Fruit fly (Drosophila melanogaster) whole organism, embryonic: ENCODE data around the gene CG14020.

ENCODE experiments used
- Atf3 ChIP-seq: fragments of 200-800 bp; sonication (Bioruptor generic); optimal IDR thresholded peaks from 3 replicates; lab custom pipeline; 2016; ENCODE audit warnings: missing biosample characterization, missing genetic modification characterization
- B-H2 ChIP-seq: fragments of 200-800 bp; sonication (Bioruptor generic); optimal IDR thresholded peaks from 2 replicates; lab custom pipeline; 2018; ENCODE audit warnings: missing biosample characterization, mild to moderate bottlenecking, missing genetic modification characterization
- C15 ChIP-seq: fragments of 200-800 bp; sonication (Bioruptor generic); IDR thresholded peaks from 3 replicates; pipeline ENCODE4 v1.3.6; 2022; ENCODE audit warnings: missing biosample characterization, missing genetic modification characterization
- CG10209 ChIP-seq: fragments of 200-800 bp; sonication (Bioruptor generic); optimal IDR thresholded peaks from 3 replicates; lab custom pipeline; 2017; ENCODE audit warnings: missing biosample characterization, mild to moderate bottlenecking, missing genetic modification characterization, missing genetic modification reagents
- CG10543 ChIP-seq: fragments of 200-800 bp; sonication (Bioruptor generic); optimal IDR thresholded peaks from 3 replicates; lab custom pipeline; 2017; ENCODE audit warnings: missing biosample characterization, mild to moderate bottlenecking, missing genetic modification characterization, moderate library complexity
- CG11723 ChIP-seq: fragments of 200-800 bp; sonication (Bioruptor generic); optimal IDR thresholded peaks from 2 replicates; lab custom pipeline; 2017; ENCODE audit warnings: missing biosample characterization, mild to moderate bottlenecking, missing genetic modification characterization
- CG12071 ChIP-seq: fragments of 200-800 bp; sonication (Bioruptor generic); optimal IDR thresholded peaks from 3 replicates; lab custom pipeline; 2018; ENCODE audit warnings: missing biosample characterization, mild to moderate bottlenecking, missing genetic modification characterization
- CG12104 ChIP-seq: fragments of 200-800 bp; sonication (Bioruptor generic); optimal IDR thresholded peaks from 3 replicates; lab custom pipeline; 2016; ENCODE audit warnings: missing biosample characterization, missing genetic modification characterization
- CG12155 ChIP-seq: fragments of 200-800 bp; sonication (Bioruptor generic); optimal IDR thresholded peaks from 3 replicates; lab custom pipeline; 2016; ENCODE audit warnings: missing biosample characterization, missing genetic modification characterization
- CG12391 ChIP-seq: fragments of 200-800 bp; sonication (Bioruptor generic); optimal IDR thresholded peaks from 3 replicates; lab custom pipeline; 2018; ENCODE audit warnings: missing biosample characterization, mild to moderate bottlenecking, missing genetic modification characterization, moderate library complexity
- CG14050 ChIP-seq: fragments of 200-800 bp; sonication (Bioruptor generic); IDR thresholded peaks from 3 replicates; pipeline ENCODE4 v1.3.6; 2022; ENCODE audit warnings: missing biosample characterization, missing genetic modification characterization
- CG14860 ChIP-seq: fragments of 200-800 bp; sonication (Bioruptor generic); IDR thresholded peaks from 3 replicates; pipeline ENCODE4 v1.3.6; 2022; ENCODE audit warnings: missing biosample characterization, missing genetic modification characterization; ENCODE audit not compliant: partially characterized antibody
- CG16815 ChIP-seq: fragments of 200-800 bp; sonication (Bioruptor generic); optimal IDR thresholded peaks from 3 replicates; lab custom pipeline; 2017; ENCODE audit warnings: missing biosample characterization, mild to moderate bottlenecking, missing genetic modification characterization
- CG17328 ChIP-seq: fragments of 200-800 bp; sonication (Bioruptor generic); IDR thresholded peaks from 2 replicates; pipeline ENCODE4 v1.3.6; 2022; ENCODE audit warnings: missing biosample characterization, missing genetic modification characterization
- CG18764 ChIP-seq: fragments of 200-800 bp; sonication (Bioruptor generic); optimal IDR thresholded peaks from 3 replicates; lab custom pipeline; 2016; ENCODE audit warnings: missing biosample characterization, missing genetic modification characterization
- CG2120 ChIP-seq: fragments of 200-800 bp; sonication (Bioruptor generic); optimal IDR thresholded peaks from 3 replicates; lab custom pipeline; 2016; ENCODE audit warnings: missing biosample characterization, missing genetic modification characterization
- CG34224 ChIP-seq: fragments of 200-800 bp; sonication (Bioruptor generic); IDR thresholded peaks from 3 replicates; pipeline ENCODE4 v1.3.6; 2022; ENCODE audit warnings: missing biosample characterization, missing genetic modification characterization; ENCODE audit not compliant: partially characterized antibody
- CG4328 ChIP-seq: fragments of 200-800 bp; sonication (Bioruptor generic); optimal IDR thresholded peaks from 3 replicates; lab custom pipeline; 2017; ENCODE audit warnings: missing biosample characterization, missing genetic modification reagents, missing genetic modification characterization
- CG4404 ChIP-seq: fragments of 200-800 bp; sonication (Bioruptor generic); IDR thresholded peaks from 2 replicates; pipeline ENCODE4 v1.3.6; 2022; ENCODE audit warnings: missing biosample characterization, missing genetic modification characterization
- CG4730 ChIP-seq: fragments of 200-800 bp; sonication (Bioruptor generic); IDR thresholded peaks from 2 replicates; pipeline ENCODE4 v1.3.6; 2022; ENCODE audit warnings: missing biosample characterization, missing genetic modification characterization
- CG7745 ChIP-seq: fragments of 200-800 bp; sonication (Bioruptor generic); optimal IDR thresholded peaks from 2 replicates; lab custom pipeline; 2018; ENCODE audit warnings: missing biosample characterization, mild to moderate bottlenecking, missing genetic modification characterization, moderate library complexity
- CG8765 ChIP-seq: fragments of 200-800 bp; sonication (Bioruptor generic); IDR thresholded peaks from 2 replicates; pipeline ENCODE4 v1.3.6; 2022; ENCODE audit warnings: missing biosample characterization, missing genetic modification characterization
- CTCF ChIP-seq: fragments of 200-800 bp; sonication (Bioruptor generic); optimal IDR thresholded peaks from 2 replicates; lab custom pipeline; 2017; ENCODE audit warnings: missing biosample characterization, mild to moderate bottlenecking, missing genetic modification characterization, moderate library complexity
- Dfd ChIP-seq, 2 experiments: fragments of >200 bp; optimal IDR thresholded peaks; 2 replicates each; lab custom pipeline; 2017; ENCODE audit warnings: missing biosample characterization in 2 of 2, missing genetic modification characterization in 2 of 2
- Doc3 ChIP-seq: fragments of 200-800 bp; sonication (Bioruptor generic); IDR thresholded peaks from 3 replicates; pipeline ENCODE4 v1.3.6; 2022; ENCODE audit warnings: missing biosample characterization, missing genetic modification characterization; ENCODE audit not compliant: partially characterized antibody
- Ets97D ChIP-seq: fragments of 200-800 bp; sonication (Bioruptor generic); optimal IDR thresholded peaks from 3 replicates; lab custom pipeline; 2016; ENCODE audit warnings: missing biosample characterization, missing genetic modification characterization
- HmgZ ChIP-seq: fragments of 200-800 bp; sonication (Bioruptor generic); optimal IDR thresholded peaks from 2 replicates; lab custom pipeline; 2018; ENCODE audit warnings: missing biosample characterization, mild to moderate bottlenecking, missing genetic modification characterization
- Hmx ChIP-seq: fragments of 200-800 bp; sonication (Bioruptor generic); optimal IDR thresholded peaks from 2 replicates; lab custom pipeline; 2016; ENCODE audit warnings: missing biosample characterization, missing genetic modification characterization
- Max ChIP-seq: fragments of 200-800 bp; sonication (Bioruptor generic); optimal IDR thresholded peaks from 2 replicates; lab custom pipeline; 2016; ENCODE audit warnings: missing biosample characterization, mild to moderate bottlenecking, missing genetic modification characterization
- Oli ChIP-seq: fragments of 200-800 bp; sonication (Bioruptor generic); optimal IDR thresholded peaks from 2 replicates; lab custom pipeline; 2018; ENCODE audit warnings: missing biosample characterization, mild to moderate bottlenecking, missing genetic modification characterization, moderate library complexity
- Opbp ChIP-seq: fragments of 200-800 bp; sonication (Bioruptor generic); IDR thresholded peaks from 3 replicates; pipeline ENCODE4 v1.3.6; 2022; ENCODE audit warnings: missing biosample characterization, missing genetic modification characterization; ENCODE audit not compliant: partially characterized antibody
- YL-1 ChIP-seq: fragments of 200-800 bp; sonication (Bioruptor generic); optimal IDR thresholded peaks from 3 replicates; lab custom pipeline; 2017; ENCODE audit warnings: missing biosample characterization, mild to moderate bottlenecking, missing genetic modification characterization
- ac ChIP-seq: fragments of 200-800 bp; sonication (Bioruptor generic); optimal IDR thresholded peaks from 3 replicates; lab custom pipeline; 2017; ENCODE audit warnings: missing biosample characterization, mild to moderate bottlenecking, missing genetic modification characterization
- ap ChIP-seq: fragments of 200-800 bp; sonication (Bioruptor generic); IDR thresholded peaks from 2 replicates; pipeline ENCODE4 v1.3.6; 2022; ENCODE audit warnings: missing biosample characterization, missing genetic modification characterization
- cas ChIP-seq: fragments of 200-800 bp; sonication (Bioruptor generic); IDR thresholded peaks from 2 replicates; pipeline ENCODE4 v1.3.6; 2022; ENCODE audit warnings: missing biosample characterization, missing genetic modification characterization
- caup ChIP-seq: fragments of 200-800 bp; sonication (Bioruptor generic); optimal IDR thresholded peaks from 3 replicates; lab custom pipeline; 2017; ENCODE audit warnings: missing biosample characterization, mild to moderate bottlenecking, missing genetic modification characterization, moderate library complexity; ENCODE audit not compliant: severe bottlenecking
- cg ChIP-seq: fragments of 200-800 bp; sonication (Bioruptor generic); optimal IDR thresholded peaks from 3 replicates; lab custom pipeline; 2019; ENCODE audit warnings: missing biosample characterization, mild to moderate bottlenecking, missing genetic modification characterization, moderate library complexity
- chinmo ChIP-seq: fragments of 200-800 bp; sonication (Bioruptor generic); IDR thresholded peaks from 4 replicates; pipeline ENCODE4 v1.3.6; 2022; ENCODE audit warnings: missing biosample characterization, missing genetic modification characterization; ENCODE audit not compliant: partially characterized antibody
- danr ChIP-seq: fragments of 200-800 bp; sonication (Bioruptor generic); IDR thresholded peaks from 2 replicates; pipeline ENCODE4 v1.3.6; 2022; ENCODE audit warnings: missing biosample characterization, missing genetic modification characterization
- esg ChIP-seq: fragments of 200-800 bp; sonication (Bioruptor generic); conservative IDR thresholded peaks from 2 replicates; pipeline ENCODE4 v1.3.6; 2022; ENCODE audit warnings: missing biosample characterization, missing genetic modification characterization
- fd64A ChIP-seq: fragments of 200-800 bp; sonication (Bioruptor generic); optimal IDR thresholded peaks from 3 replicates; lab custom pipeline; 2018; ENCODE audit warnings: missing biosample characterization, mild to moderate bottlenecking, missing genetic modification characterization
- hth ChIP-seq: fragments of >200 bp; optimal IDR thresholded peaks from 2 replicates; lab custom pipeline; 2017; ENCODE audit warnings: inconsistent platforms
- lola ChIP-seq, 3 experiments: fragments of >200 bp in 2 of 3; fragments of 200-800 bp in 1 of 3; sonication (Bioruptor generic) in 1 of 3; optimal IDR thresholded peaks; 2 replicates each; lab custom pipeline; 2017 to 2019; ENCODE audit warnings: missing biosample characterization in 3 of 3, missing genetic modification characterization in 3 of 3, mild to moderate bottlenecking in 1 of 3, moderate library complexity in 1 of 3
- luna ChIP-seq: fragments of 200-800 bp; sonication (Bioruptor generic); optimal IDR thresholded peaks from 2 replicates; lab custom pipeline; 2016; ENCODE audit warnings: missing biosample characterization, missing genetic modification characterization
- nerfin-2 ChIP-seq: fragments of 200-800 bp; sonication (Bioruptor generic); IDR thresholded peaks from 2 replicates; pipeline ENCODE4 v1.3.6; 2022; ENCODE audit warnings: missing biosample characterization, missing genetic modification characterization; ENCODE audit not compliant: partially characterized antibody
- oc ChIP-seq: fragments of 200-800 bp; sonication (Bioruptor generic); optimal IDR thresholded peaks from 2 replicates; lab custom pipeline; 2018; ENCODE audit warnings: missing biosample characterization, mild to moderate bottlenecking, missing genetic modification characterization, moderate library complexity
- tup ChIP-seq: fragments of 200-800 bp; sonication (Bioruptor generic); optimal IDR thresholded peaks from 2 replicates; lab custom pipeline; 2016; ENCODE audit warnings: missing biosample characterization, mild to moderate bottlenecking, missing genetic modification characterization, moderate library complexity
- unc-4 ChIP-seq: fragments of 200-800 bp; sonication (Bioruptor generic); IDR thresholded peaks from 2 replicates; pipeline ENCODE4 v1.3.6; 2022; ENCODE audit warnings: missing biosample characterization, missing genetic modification characterization; ENCODE audit not compliant: partially characterized antibody
- zfh2 ChIP-seq: fragments of 200-800 bp; sonication (Bioruptor generic); optimal IDR thresholded peaks from 2 replicates; lab custom pipeline; 2016; ENCODE audit warnings: missing biosample characterization, missing genetic modification characterization

The CG14020 gene

DNA sequence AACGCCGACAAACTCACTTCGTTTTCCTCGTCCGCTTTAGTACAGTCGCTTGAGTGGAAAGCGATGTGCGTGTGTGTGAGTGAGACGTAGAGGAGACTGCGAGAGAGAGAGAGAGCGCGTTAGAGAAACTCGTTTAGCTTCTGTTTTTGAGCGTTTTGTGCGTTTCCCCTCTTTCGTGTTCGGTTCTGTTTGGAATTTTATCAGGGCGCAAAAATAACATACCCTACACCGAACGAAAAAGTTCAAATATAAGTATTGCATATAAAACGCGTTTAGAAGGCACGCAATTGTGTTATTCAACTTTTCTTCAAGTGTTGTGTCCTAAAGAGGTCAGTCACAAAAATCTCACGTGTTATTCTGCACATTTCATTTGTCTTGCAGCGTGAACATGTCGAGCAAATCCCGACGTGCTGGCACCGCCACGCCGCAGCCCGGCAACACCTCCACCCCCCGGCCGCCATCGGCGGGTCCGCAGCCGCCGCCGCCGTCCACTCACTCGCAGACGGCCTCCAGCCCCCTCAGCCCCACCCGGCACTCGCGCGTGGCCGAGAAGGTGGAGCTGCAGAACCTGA is 25.5 kb downstream of the CG14020 start (continued):
- no peak for TF ChIP-seq YL-1
- TF ChIP-seq unc-4, result no peak
- no peak for TF ChIP-seq C15 (GFP tag; lab: Robert Waterston, UW)
- peak; percentile 66 for TF ChIP-seq caup (GFP tag; lab: Kevin White, UChicago)
- no peak for TF ChIP-seq CG7745 (tag; lab: Kevin White, UChicago)
- peak; percentile 76 for TF ChIP-seq CG2120 (GFP tag; lab: Kevin White, UChicago)
- TF ChIP-seq lola (GFP tag; optimal IDR thresholded peaks at IDR 0.05; lab: Kevin White, UChicago), result no peak
- peak; percentile 70; the same call in 2 of the 4 replicates for TF ChIP-seq chinmo (GFP tag; lab: Robert Waterston, UW)
- no peak for TF ChIP-seq CG16815
- peak; percentile 40 for TF ChIP-seq CG10209 (GFP tag; lab: Kevin White, UChicago)
- TF ChIP-seq ap (GFP tag; lab: Robert Waterston, UW), result peak; percentile 41
- TF ChIP-seq Atf3, result no peak
- TF ChIP-seq CG18764 (GFP tag; lab: Kevin White, UChicago), result no peak
- TF ChIP-seq CG4730 (GFP tag; lab: Robert Waterston, UW), result no peak
- TF ChIP-seq Ets97D (GFP tag; lab: Kevin White, UChicago), result no peak
- 0 out of 2 replicates have a peak, but pooled peaks have one; percentile 23 for TF ChIP-seq CG4404 (GFP tag; lab: Robert Waterston, UW)
- TF ChIP-seq cas (GFP tag; lab: Robert Waterston, UW), result peak; percentile 36; the same call in 1 of the 2 replicates
- peak; percentile 7; the same call in 1 of the 2 replicates for TF ChIP-seq esg (GFP tag; lab: Robert Waterston, UW)
- peak; percentile 1 for TF ChIP-seq Max (GFP tag; lab: Kevin White, UChicago)
- no peak for TF ChIP-seq CTCF (GFP tag; lab: Kevin White, UChicago)
- TF ChIP-seq Doc3, result no peak
- TF ChIP-seq oc (tag; lab: Kevin White, UChicago), result no peak
- TF ChIP-seq Oli, result peak; percentile 29
- no peak for TF ChIP-seq luna (GFP tag; lab: Kevin White, UChicago)
- TF ChIP-seq tup (GFP tag; lab: Kevin White, UChicago), result no peak
- peak; percentile 57 for TF ChIP-seq HmgZ (tag; lab: Kevin White, UChicago)
- 0 out of 3 replicates have a peak, but pooled peaks have one; percentile 6 for TF ChIP-seq Opbp (GFP tag; lab: Robert Waterston, UW)
- no peak for TF ChIP-seq CG8765 (GFP tag; lab: Robert Waterston, UW)
- TF ChIP-seq cg (GFP tag; lab: Kevin White, UChicago), result peak; percentile 88
- TF ChIP-seq Dfd (GFP tag; optimal IDR thresholded peaks at IDR 0.05; lab: Kevin White, UChicago), result no peak
- TF ChIP-seq danr (GFP tag; lab: Robert Waterston, UW), result peak; percentile 24; the same call in 1 of the 2 replicates
- TF ChIP-seq CG12391 (tag; lab: Kevin White, UChicago), result peak; percentile 53
- TF ChIP-seq CG17328 (GFP tag; lab: Robert Waterston, UW), result peak; percentile 52
- TF ChIP-seq CG14860 (GFP tag; lab: Robert Waterston, UW), result no peak
- no peak for TF ChIP-seq nerfin-2 (GFP tag; lab: Robert Waterston, UW)
- TF ChIP-seq CG10543, result peak; percentile 45
- no peak for TF ChIP-seq CG4328 (GFP tag; lab: Kevin White, UChicago)
- peak; percentile 32 for TF ChIP-seq CG12071
- TF ChIP-seq B-H2 (GFP tag; lab: Kevin White, UChicago), result peak; percentile 5
- no peak for TF ChIP-seq Hmx (GFP tag; lab: Kevin White, UChicago)
- TF ChIP-seq ac (GFP tag; lab: Kevin White, UChicago), result no peak
- TF ChIP-seq zfh2 (GFP tag; lab: Kevin White, UChicago), result peak; percentile 41
- no peak for TF ChIP-seq hth (lab: Kevin White, UChicago)
- TF ChIP-seq CG34224, result no peak
- peak; percentile 29 for TF ChIP-seq CG12155 (GFP tag; lab: Kevin White, UChicago)
- TF ChIP-seq CG11723 (GFP tag; lab: Kevin White, UChicago), result no peak
- no peak for TF ChIP-seq CG12104 (GFP tag; lab: Kevin White, UChicago)
- no peak for TF ChIP-seq fd64A
- no peak; the same call in 2 of the 3 replicates for TF ChIP-seq CG14050
